Fruit fly (Drosophila melanogaster) whole organism, prepupa: ENCODE measurements around the gene Gbeta13F.

Experiments
- Blimp-1 ChIP-seq: fragments of 200-800 bp; sonication (Bioruptor generic); optimal IDR thresholded peaks from 3 replicates; lab custom pipeline; 2017; ENCODE audit warnings: missing biosample characterization, missing genetic modification characterization, mild to moderate bottlenecking, moderate library complexity, missing genetic modification reagents
- CG11762 ChIP-seq: fragments of 200-800 bp; sonication (Bioruptor generic); optimal IDR thresholded peaks from 3 replicates; lab custom pipeline; 2016; ENCODE audit warnings: missing biosample characterization, missing genetic modification characterization; ENCODE audit not compliant: insufficient read depth
- CG15336 ChIP-seq: fragments of 200-800 bp; sonication (Bioruptor generic); IDR thresholded peaks from 2 replicates; pipeline ENCODE4 v1.3.6; 2022; ENCODE audit warnings: missing biosample characterization, missing genetic modification characterization
- CG16779 ChIP-seq: fragments of 200-800 bp; sonication (Bioruptor generic); optimal IDR thresholded peaks from 3 replicates; lab custom pipeline; 2017; ENCODE audit warnings: missing biosample characterization, mild to moderate bottlenecking, missing genetic modification characterization
- CG31627 ChIP-seq: fragments of 200-800 bp; sonication (Bioruptor generic); optimal IDR thresholded peaks from 3 replicates; lab custom pipeline; 2016; ENCODE audit warnings: missing biosample characterization, missing genetic modification characterization
- CG32006 ChIP-seq: fragments of 200-800 bp; sonication (Bioruptor generic); optimal IDR thresholded peaks from 3 replicates; lab custom pipeline; 2017; ENCODE audit warnings: missing biosample characterization, mild to moderate bottlenecking, missing genetic modification characterization
- CG34406 ChIP-seq: fragments of 200-800 bp; sonication (Bioruptor generic); optimal IDR thresholded peaks from 3 replicates; lab custom pipeline; 2016; ENCODE audit warnings: missing biosample characterization, missing genetic modification characterization
- CG3919 ChIP-seq: fragments of 200-800 bp; sonication (Bioruptor generic); optimal IDR thresholded peaks from 3 replicates; lab custom pipeline; 2016; ENCODE audit warnings: missing biosample characterization, missing genetic modification characterization
- CG4318 ChIP-seq: fragments of 200-800 bp; sonication (Bioruptor generic); optimal IDR thresholded peaks from 3 replicates; lab custom pipeline; 2017; ENCODE audit warnings: missing biosample characterization, mild to moderate bottlenecking, missing genetic modification characterization
- CG6163 ChIP-seq: fragments of 200-800 bp; sonication (Bioruptor generic); IDR thresholded peaks from 3 replicates; pipeline ENCODE4 v1.3.6; 2022; ENCODE audit warnings: missing biosample characterization, missing genetic modification characterization
- CG6276 ChIP-seq: fragments of 200-800 bp; sonication (Bioruptor generic); optimal IDR thresholded peaks from 2 replicates; lab custom pipeline; 2017; ENCODE audit warnings: missing biosample characterization, mild to moderate bottlenecking, missing genetic modification characterization
- CG6792 ChIP-seq: fragments of 200-800 bp; sonication (Bioruptor generic); optimal IDR thresholded peaks from 3 replicates; lab custom pipeline; 2016; ENCODE audit warnings: missing biosample characterization, missing genetic modification characterization
- CG6808 ChIP-seq: fragments of 200-800 bp; sonication (Bioruptor generic); optimal IDR thresholded peaks from 3 replicates; lab custom pipeline; 2017; ENCODE audit warnings: missing biosample characterization, missing genetic modification characterization, mild to moderate bottlenecking, moderate library complexity, missing genetic modification reagents
- CG6854 ChIP-seq: fragments of 200-800 bp; sonication (Bioruptor generic); optimal IDR thresholded peaks from 2 replicates; lab custom pipeline; 2017; ENCODE audit warnings: missing biosample characterization, mild to moderate bottlenecking, missing genetic modification characterization
- CG8119 ChIP-seq: fragments of 200-800 bp; sonication (Bioruptor generic); IDR thresholded peaks from 3 replicates; pipeline ENCODE4 v1.3.6; 2022; ENCODE audit warnings: missing biosample characterization, missing genetic modification characterization
- CG8319 ChIP-seq: fragments of 200-800 bp; sonication (Bioruptor generic); optimal IDR thresholded peaks from 3 replicates; lab custom pipeline; 2016; ENCODE audit warnings: missing biosample characterization, missing genetic modification characterization
- CG8632 ChIP-seq: fragments of 200-800 bp; sonication (Bioruptor generic); optimal IDR thresholded peaks from 3 replicates; lab custom pipeline; 2016; ENCODE audit warnings: missing biosample characterization, missing genetic modification characterization
- CG9139 ChIP-seq: fragments of 200-800 bp; sonication (Bioruptor generic); optimal IDR thresholded peaks from 3 replicates; lab custom pipeline; 2017; ENCODE audit warnings: missing biosample characterization, mild to moderate bottlenecking, missing genetic modification characterization
- Eip75B ChIP-seq: fragments of 200-800 bp; sonication (Bioruptor generic); optimal IDR thresholded peaks from 3 replicates; lab custom pipeline; 2016; ENCODE audit warnings: missing biosample characterization, missing genetic modification characterization
- Eip78C ChIP-seq: fragments of 200-800 bp; sonication (Bioruptor generic); peaks from one replicate; lab custom pipeline; 2016; ENCODE audit warnings: missing biosample characterization, missing genetic modification characterization
- Ets21C ChIP-seq: fragments of 200-800 bp; sonication (Bioruptor generic); optimal IDR thresholded peaks from 3 replicates; lab custom pipeline; 2016; ENCODE audit warnings: missing biosample characterization, missing genetic modification characterization
- Ets96B ChIP-seq: fragments of 200-800 bp; optimal IDR thresholded peaks from 2 replicates; lab custom pipeline; 2019; ENCODE audit warnings: missing biosample characterization, mild to moderate bottlenecking, missing genetic modification characterization, moderate library complexity
- Gug ChIP-seq: fragments of 200-800 bp; sonication (Bioruptor generic); IDR thresholded peaks from 2 replicates; pipeline ENCODE4 v1.3.6; 2022; ENCODE audit warnings: missing biosample characterization, missing genetic modification characterization
- Hr38 ChIP-seq: sonication (Bioruptor generic); optimal IDR thresholded peaks from 2 replicates; lab custom pipeline; 2016; ENCODE audit warnings: missing biosample characterization, missing genetic modification characterization
- Hr39 ChIP-seq: fragments of 200-800 bp; sonication (Bioruptor generic); optimal IDR thresholded peaks from 2 replicates; lab custom pipeline; 2016; ENCODE audit warnings: missing biosample characterization, missing genetic modification characterization
- Lpt ChIP-seq: fragments of 200-800 bp; sonication (Bioruptor generic); optimal IDR thresholded peaks from 3 replicates; lab custom pipeline; 2016; ENCODE audit warnings: missing biosample characterization, missing genetic modification characterization
- Met ChIP-seq: fragments of 200-800 bp; sonication (Bioruptor generic); optimal IDR thresholded peaks from 3 replicates; lab custom pipeline; 2016; ENCODE audit warnings: missing biosample characterization, missing genetic modification characterization
- OdsH ChIP-seq: fragments of 200-800 bp; sonication (Bioruptor generic); optimal IDR thresholded peaks from 3 replicates; lab custom pipeline; 2016; ENCODE audit warnings: missing biosample characterization, missing genetic modification characterization
- Smox ChIP-seq: fragments of 200-800 bp; sonication (Bioruptor generic); optimal IDR thresholded peaks from 3 replicates; lab custom pipeline; 2016; ENCODE audit warnings: missing biosample characterization, missing genetic modification characterization
- Sox102F ChIP-seq: fragments of 200-800 bp; sonication (Bioruptor generic); optimal IDR thresholded peaks from 2 replicates; lab custom pipeline; 2016; ENCODE audit warnings: missing biosample characterization, mild to moderate bottlenecking, missing genetic modification characterization
- Sox14 ChIP-seq: fragments of 200-800 bp; sonication (Bioruptor generic); optimal IDR thresholded peaks from 3 replicates; lab custom pipeline; 2016; ENCODE audit warnings: missing biosample characterization, missing genetic modification characterization
- achi ChIP-seq: fragments of 200-800 bp; sonication (Bioruptor generic); optimal IDR thresholded peaks from 3 replicates; lab custom pipeline; 2016; ENCODE audit warnings: missing biosample characterization, missing genetic modification characterization
- cyc ChIP-seq: fragments of 200-800 bp; sonication (Bioruptor generic); optimal IDR thresholded peaks from 3 replicates; lab custom pipeline; 2016; ENCODE audit warnings: missing biosample characterization, missing genetic modification characterization
- dsx ChIP-seq: fragments of 200-800 bp; optimal IDR thresholded peaks from 3 replicates; lab custom pipeline; 2019; ENCODE audit warnings: missing biosample characterization, mild to moderate bottlenecking, missing genetic modification characterization, moderate library complexity; ENCODE audit not compliant: poor library complexity, severe bottlenecking
- eg ChIP-seq: fragments of 200-800 bp; sonication (Bioruptor generic); IDR thresholded peaks from 3 replicates; pipeline ENCODE4 v1.3.6; 2022; ENCODE audit warnings: missing biosample characterization, missing genetic modification characterization
- esn ChIP-seq: fragments of 200-800 bp; sonication (Bioruptor generic); optimal IDR thresholded peaks from 2 replicates; lab custom pipeline; 2016; ENCODE audit warnings: missing biosample characterization, mild to moderate bottlenecking, missing genetic modification characterization, moderate library complexity
- fd59A ChIP-seq: fragments of 200-800 bp; sonication (Bioruptor generic); optimal IDR thresholded peaks from 2 replicates; lab custom pipeline; 2017; ENCODE audit warnings: missing biosample characterization, mild to moderate bottlenecking, missing genetic modification characterization, missing genetic modification reagents
- fd85E ChIP-seq: fragments of 200-800 bp; sonication (Bioruptor generic); optimal IDR thresholded peaks from 3 replicates; lab custom pipeline; 2016; ENCODE audit warnings: missing biosample characterization, missing genetic modification characterization
- fkh ChIP-seq: fragments of 200-800 bp; sonication (Bioruptor generic); optimal IDR thresholded peaks from 3 replicates; lab custom pipeline; 2017; ENCODE audit warnings: missing biosample characterization, mild to moderate bottlenecking, missing genetic modification characterization, moderate library complexity
- net ChIP-seq: fragments of 200-800 bp; sonication (Bioruptor generic); optimal IDR thresholded peaks from 3 replicates; lab custom pipeline; 2016; ENCODE audit warnings: missing biosample characterization, missing genetic modification characterization
- salr ChIP-seq, 2 experiments: fragments of 200-800 bp; sonication (Bioruptor generic); optimal IDR thresholded peaks; 3 replicates each; lab custom pipeline; 2016 to 2018; ENCODE audit warnings: missing biosample characterization in 2 of 2, missing genetic modification characterization in 2 of 2, mild to moderate bottlenecking in 1 of 2
- ss ChIP-seq, 2 experiments: fragments of 200-800 bp; sonication (Bioruptor generic); optimal IDR thresholded peaks; 2 replicates in 1 of 2; 3 replicates in 1 of 2; lab custom pipeline; 2017 to 2018; ENCODE audit warnings: mild to moderate bottlenecking in 2 of 2, missing biosample characterization in 2 of 2, missing genetic modification characterization in 2 of 2, moderate library complexity in 1 of 2
- svp ChIP-seq: fragments of 200-800 bp; sonication (Bioruptor generic); peaks from one replicate; lab custom pipeline; 2016; ENCODE audit warnings: missing biosample characterization, missing genetic modification characterization
- vri ChIP-seq: fragments of 200-800 bp; sonication (Bioruptor generic); optimal IDR thresholded peaks from 3 replicates; lab custom pipeline; 2016; ENCODE audit warnings: missing biosample characterization, mild to moderate bottlenecking, missing genetic modification characterization

Gbeta13F gene

dm6 chrX:15867863-15868262, 7.9 kb downstream of the Gbeta13F start, which contains the start of gene Gapdh2 (continued):
- peak; percentile 100 for TF ChIP-seq esn (GFP tag; lab: Kevin White, UChicago)
- TF ChIP-seq CG32006 (GFP tag; lab: Kevin White, UChicago): peak; percentile 99
- TF ChIP-seq net (GFP tag; lab: Kevin White, UChicago): peak; percentile 100
- TF ChIP-seq Eip78C (GFP tag; lab: Kevin White, UChicago): peak; percentile 100
- peak; percentile 98 for TF ChIP-seq CG31627 (GFP tag; lab: Kevin White, UChicago)
- TF ChIP-seq CG8632 (GFP tag; lab: Kevin White, UChicago): peak; percentile 100
- TF ChIP-seq CG6163 (GFP tag; lab: Robert Waterston, UW): peak; percentile 100
- TF ChIP-seq salr (GFP tag; optimal IDR thresholded peaks at IDR 0.05; lab: Kevin White, UChicago): peak; percentile 97 to 99
- peak; percentile 100 for TF ChIP-seq Sox102F (GFP tag; lab: Kevin White, UChicago)
- peak; percentile 98 for TF ChIP-seq Ets21C (GFP tag; lab: Kevin White, UChicago)
- peak; percentile 99 for TF ChIP-seq OdsH (GFP tag; lab: Kevin White, UChicago)
- peak; percentile 100 for TF ChIP-seq Ets96B (tag; lab: Kevin White, UChicago)
- TF ChIP-seq fkh (GFP tag; lab: Kevin White, UChicago): peak; percentile 96
- TF ChIP-seq achi (GFP tag; lab: Kevin White, UChicago): peak; percentile 99
- peak; percentile 100 for TF ChIP-seq Lpt (GFP tag; lab: Kevin White, UChicago)
- TF ChIP-seq Smox (GFP tag; lab: Kevin White, UChicago): peak; percentile 100
- TF ChIP-seq CG15336: peak; percentile 100
- TF ChIP-seq CG6276: peak; percentile 100
- TF ChIP-seq vri (GFP tag; lab: Kevin White, UChicago): peak; percentile 100
- peak; percentile 100 for TF ChIP-seq CG34406 (GFP tag; lab: Kevin White, UChicago)
- peak; percentile 99 for TF ChIP-seq CG8319 (GFP tag; lab: Kevin White, UChicago)
- peak; percentile 42 for TF ChIP-seq Hr38 (GFP tag; lab: Kevin White, UChicago)
- TF ChIP-seq dsx (GFP tag; lab: Kevin White, UChicago): peak; percentile 99
- TF ChIP-seq fd59A (GFP tag; lab: Kevin White, UChicago): peak; percentile 98

- TF ChIP-seq Sox14 (GFP tag; lab: Kevin White, UChicago) (no peak), CG6854 (GFP tag; lab: Kevin White, UChicago) (no peak), fd59A (GFP tag; lab: Kevin White, UChicago) (no peak), fkh (GFP tag; lab: Kevin White, UChicago) (no peak), CG8632 (GFP tag; lab: Kevin White, UChicago) (no peak)
- TF ChIP-seq, all 60 proteins: peak for 0
These were observed 8.9 kb downstream of the Gbeta13F start for dm6 chrX:15868781-15869180.

dm6 chrX:15869843-15870242, 9.9 kb downstream of the Gbeta13F start, which contains the start of gene CG16952:
Gene CG16952, plus strand, starts transcription at chrX:15870183.
- TF ChIP-seq CG8632 (GFP tag; lab: Kevin White, UChicago) (no peak), Hr38 (GFP tag; lab: Kevin White, UChicago) (no peak), ss (GFP tag; optimal IDR thresholded peaks at IDR 0.05; lab: Kevin White, UChicago) (no peak), fkh (GFP tag; lab: Kevin White, UChicago) (peak; percentile 49), CG3919 (GFP tag; lab: Kevin White, UChicago) (no peak), esn (GFP tag; lab: Kevin White, UChicago) (no peak), Eip78C (GFP tag; lab: Kevin White, UChicago) (no peak), Gug (GFP tag; lab: Robert Waterston, UW) (no peak), CG16779 (tag; lab: Kevin White, UChicago) (no peak), svp (GFP tag; lab: Kevin White, UChicago) (peak; percentile 81), CG9139 (no peak), CG32006 (GFP tag; lab: Kevin White, UChicago) (no peak), CG11762 (GFP tag; lab: Kevin White, UChicago) (no peak), net (GFP tag; lab: Kevin White, UChicago) (no peak), Blimp-1 (GFP tag; lab: Kevin White, UChicago) (no peak), achi (GFP tag; lab: Kevin White, UChicago) (no peak), CG6792 (GFP tag; lab: Kevin White, UChicago) (no peak), CG8119 (no peak), Hr39 (no peak), vri (GFP tag; lab: Kevin White, UChicago) (peak; percentile 29), CG6808 (GFP tag; lab: Kevin White, UChicago) (no peak), salr (GFP tag; optimal IDR thresholded peaks at IDR 0.05; lab: Kevin White, UChicago) (no peak), Eip75B (GFP tag; lab: Kevin White, UChicago) (no peak), CG6163 (GFP tag; lab: Robert Waterston, UW) (no peak), Sox14 (GFP tag; lab: Kevin White, UChicago) (peak; percentile 32), Ets21C (GFP tag; lab: Kevin White, UChicago) (no peak), OdsH (GFP tag; lab: Kevin White, UChicago) (no peak), CG31627 (GFP tag; lab: Kevin White, UChicago) (peak; percentile 17), fd85E (no peak), CG15336 (no peak), eg (GFP tag; lab: Robert Waterston, UW) (no peak), CG4318 (no peak), dsx (GFP tag; lab: Kevin White, UChicago) (no peak), Met (GFP tag; lab: Kevin White, UChicago) (no peak), cyc (GFP tag; lab: Kevin White, UChicago) (no peak)
